Worm (Caenorhabditis elegans): ENCODE results near the gene cdc-73.

- TF ChIP-seq him-1 (tag; optimal IDR thresholded peaks at IDR 0.05) (no peak), W03F9.2 (tag; optimal IDR thresholded peaks at IDR 0.05) (no peak)
These were observed 36.5 kb downstream of the cdc-73 start, which contains the start of gene C35B1.8 for ce11 chrIV:4078901-4079300.
